Worm (Caenorhabditis elegans): ENCODE measurements around the gene C39F7.5.
A peak's percentile ranks its signal among the peaks of the same experiment; 100 is the strongest.

The C39F7.5 gene

ce11 chrV:1235355-1235754, 29.2 kb upstream of the C39F7.5 start, which contains the start of gene madd-2:
Gene madd-2, minus strand, starts transcription at chrV:1235455.
- TF ChIP-seq xnd-1 (tag; optimal IDR thresholded peaks at IDR 0.05) = no peak
- TF ChIP-seq bed-2 (GFP tag; IDR thresholded peaks at IDR 0.05) = no peak
- no peak for TF ChIP-seq mel-28 (tag; optimal IDR thresholded peaks at IDR 0.05; ENCODE audit: borderline replicate concordance)
- no peak for TF ChIP-seq Y67H2A.10 (GFP tag; conservative IDR thresholded peaks at IDR 0.05)
- no peak for TF ChIP-seq tbx-9 (tag; optimal IDR thresholded peaks at IDR 0.05; ENCODE audit: borderline replicate concordance)
- TF ChIP-seq ceh-58 (GFP tag; IDR thresholded peaks at IDR 0.05) = no peak
- no peak for TF ChIP-seq akir-1 (GFP tag; optimal IDR thresholded peaks at IDR 0.05)
- TF ChIP-seq hmg-1.2 (GFP tag; IDR thresholded peaks at IDR 0.05) = no peak
- TF ChIP-seq somi-1 (GFP tag; optimal IDR thresholded peaks at IDR 0.05) = no peak
- TF ChIP-seq dpl-1 (GFP tag; optimal IDR thresholded peaks at IDR 0.05) = no peak
- no peak for TF ChIP-seq Y53F4B.3 (GFP tag; IDR thresholded peaks at IDR 0.05)
- no peak for TF ChIP-seq hlh-12 (tag; optimal IDR thresholded peaks at IDR 0.05)
- no peak for TF ChIP-seq F22D6.2 (tag; optimal IDR thresholded peaks at IDR 0.05)
- TF ChIP-seq lin-54 (GFP tag; optimal IDR thresholded peaks at IDR 0.05) = no peak
- no peak for TF ChIP-seq madf-8 (GFP tag; conservative IDR thresholded peaks at IDR 0.05)

DNA sequence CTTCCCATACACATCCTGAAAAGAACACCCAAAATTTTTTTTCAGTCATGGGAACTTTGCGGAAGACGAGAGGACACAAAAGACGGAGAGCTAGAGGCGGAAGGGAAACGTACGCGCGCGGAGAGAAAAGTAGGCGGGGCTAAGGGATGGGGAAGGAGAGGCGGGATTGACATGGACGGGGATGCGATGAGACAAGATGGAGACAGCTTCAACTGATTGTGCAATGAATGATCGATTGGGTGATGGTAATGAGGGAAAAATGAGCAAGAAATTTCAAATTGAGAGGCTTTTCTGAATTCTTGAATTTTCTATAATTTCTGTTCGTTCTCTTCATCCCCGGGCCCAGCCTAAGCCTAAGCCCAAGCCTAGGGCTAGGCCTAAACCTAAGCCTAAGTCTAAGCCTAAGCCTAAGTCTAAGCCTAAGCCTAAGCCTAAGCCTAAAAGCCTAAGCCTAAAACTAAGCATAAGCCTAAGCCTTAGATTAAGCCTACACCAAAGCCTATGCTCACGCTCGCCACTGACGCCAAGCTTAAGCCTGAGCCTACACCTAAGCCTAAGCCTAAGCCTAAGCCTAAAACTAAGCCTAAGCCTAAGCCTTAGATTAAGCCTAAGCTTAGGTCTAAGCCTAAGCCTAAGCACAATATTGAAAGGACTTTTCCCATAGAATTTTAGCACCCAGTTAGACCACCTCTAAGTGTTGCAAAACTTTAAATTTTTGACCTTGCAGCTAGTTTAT, 28.1 kb upstream of the C39F7.5 start:
- TF ChIP-seq attf-3 (GFP tag; conservative IDR thresholded peaks at IDR 0.05) (0 out of 2 replicates have a peak, but pooled peaks have one; percentile 29), lin-40 (tag; optimal IDR thresholded peaks at IDR 0.05) (no peak), zfh-2 (GFP tag; conservative IDR thresholded peaks at IDR 0.05) (peak; percentile 38; the same call in 1 of the 2 replicates)

- TF ChIP-seq gei-17 (GFP tag; optimal IDR thresholded peaks at IDR 0.05) (no peak), ztf-6 (GFP tag; IDR thresholded peaks at IDR 0.05) (no peak), ztf-25 (GFP tag; IDR thresholded peaks at IDR 0.05) (0 out of 2 replicates have a peak, but pooled peaks have one; percentile 19)
Measured at ce11 chrV:1242432-1242831, 22.1 kb upstream of the C39F7.5 start.

ce11 chrV:1243011-1243410, 21.6 kb upstream of the C39F7.5 start:
- TF ChIP-seq nhr-80 (tag; optimal IDR thresholded peaks at IDR 0.05) (no peak), K11D2.4 (GFP tag; IDR thresholded peaks at IDR 0.05) (no peak), nhr-120 (GFP tag; IDR thresholded peaks at IDR 0.05) (no peak), die-1 (tag; optimal IDR thresholded peaks at IDR 0.05) (no peak), tlf-1 (GFP tag; optimal IDR thresholded peaks at IDR 0.05) (no peak), B0035.1 (tag; optimal IDR thresholded peaks at IDR 0.05) (no peak), Y79H2A.3 (GFP tag; conservative IDR thresholded peaks at IDR 0.05) (no peak), cebp-1 (GFP tag; IDR thresholded peaks at IDR 0.05) (no peak), cebp-1 (tag; optimal IDR thresholded peaks at IDR 0.05) (no peak), hmg-1.2 (GFP tag; IDR thresholded peaks at IDR 0.05) (no peak), mel-28 (tag; optimal IDR thresholded peaks at IDR 0.05; ENCODE audit: borderline replicate concordance) (no peak), F52B5.7 (tag; optimal IDR thresholded peaks at IDR 0.05) (no peak), aptf-3 (GFP tag; IDR thresholded peaks at IDR 0.05) (no peak), F57C9.4 (tag; optimal IDR thresholded peaks at IDR 0.05) (no peak), rec-8 (tag; optimal IDR thresholded peaks at IDR 0.05) (no peak), ceh-58 (GFP tag; IDR thresholded peaks at IDR 0.05) (no peak)
